Fruit fly (Drosophila melanogaster): ENCODE results near the gene CG13793.
"Not testable (repeated sequence)": the region's sequence is repeated elsewhere in the genome, so short reads cannot be mapped to it uniquely, and the experiment has no call there.

The CG13793 gene

dm6 chr2L:7741437-7741836 lies 22.1 kb upstream of the CG13793 start, which contains the start of gene Acp1:
Gene Acp1 (minus strand): TSS chr2L:7741537.
- TF ChIP-seq sens-2 (GFP tag; IDR thresholded peaks at IDR 0.05): no peak
- no peak for TF ChIP-seq CG17328 (GFP tag; IDR thresholded peaks at IDR 0.05)
- no peak for TF ChIP-seq CG14667 (GFP tag; IDR thresholded peaks at IDR 0.05)
- TF ChIP-seq Bdp1 (GFP tag; optimal IDR thresholded peaks at IDR 0.05): no peak
- TF ChIP-seq onecut (GFP tag; IDR thresholded peaks at IDR 0.05): no peak
- TF ChIP-seq B-H2 (GFP tag; optimal IDR thresholded peaks at IDR 0.05): no peak
- no peak for TF ChIP-seq hb (GFP tag; IDR thresholded peaks at IDR 0.05; ENCODE audit: partially characterized antibody)
- no peak for TF ChIP-seq Dip3 (GFP tag; optimal IDR thresholded peaks at IDR 0.05)

- not testable (repeated sequence) for TF ChIP-seq gt (GFP tag; IDR thresholded peaks at IDR 0.05); CG3726 (GFP tag; IDR thresholded peaks at IDR 0.05); CG42726 (GFP tag; IDR thresholded peaks at IDR 0.05; ENCODE audit: partially characterized antibody)
Observed at dm6 chr2L:7738709-7739108, 19.4 kb upstream of the CG13793 start, which contains the start of gene CG31904. Gene CG31904 (minus strand): TSS chr2L:7738809.

- TF ChIP-seq CG6765 (GFP tag; optimal IDR thresholded peaks at IDR 0.05); Mrtf (GFP tag; IDR thresholded peaks at IDR 0.05); zfh2 (GFP tag; optimal IDR thresholded peaks at IDR 0.05): not testable (repeated sequence)
Observed at dm6 chr2L:7732570-7732969, 13.3 kb upstream of the CG13793 start, which contains the start of gene CG13796. Gene CG13796 (minus strand): TSS chr2L:7732670.

dm6 chr2L:7726268-7726997 lies 7.1 kb upstream of the CG13793 start, which contains the start of gene CG13795:
Gene CG13795 (minus strand): TSS chr2L:7726298.
- TF ChIP-seq CoRest (tag; optimal IDR thresholded peaks at IDR 0.05) (peak; percentile 13), H15 (GFP tag; IDR thresholded peaks at IDR 0.05) (no peak), cad (GFP tag; optimal IDR thresholded peaks at IDR 0.05) (no peak), mld (GFP tag; IDR thresholded peaks at IDR 0.05; ENCODE audit: partially characterized antibody) (no peak), CG4707 (GFP tag; optimal IDR thresholded peaks at IDR 0.05) (no peak), gem (tag; optimal IDR thresholded peaks at IDR 0.05) (peak; percentile 38), CG12391 (tag; optimal IDR thresholded peaks at IDR 0.05) (no peak), Dp (GFP tag; optimal IDR thresholded peaks at IDR 0.05) (no peak), BEAF-32 (GFP tag; optimal IDR thresholded peaks at IDR 0.05) (no peak), sc (optimal IDR thresholded peaks at IDR 0.05) (no peak), sc (GFP tag; optimal IDR thresholded peaks at IDR 0.05) (no peak), Ets65A (GFP tag) (peak; percentile 15), vvl (GFP tag; IDR thresholded peaks at IDR 0.05) (no peak), YL-1 (GFP tag; optimal IDR thresholded peaks at IDR 0.05) (no peak), CG15073 (GFP tag; optimal IDR thresholded peaks at IDR 0.05) (no peak), pzg (GFP tag; optimal IDR thresholded peaks at IDR 0.05) (no peak), Gsc (GFP tag; IDR thresholded peaks at IDR 0.05) (no peak), CG13424 (tag; optimal IDR thresholded peaks at IDR 0.05) (no peak), CG18262 (tag; optimal IDR thresholded peaks at IDR 0.05) (no peak), CG18476 (GFP tag; optimal IDR thresholded peaks at IDR 0.05) (no peak), D19A (tag; optimal IDR thresholded peaks at IDR 0.05) (peak; percentile 93), sd (tag; optimal IDR thresholded peaks at IDR 0.05) (no peak), cwo (GFP tag; optimal IDR thresholded peaks at IDR 0.05) (no peak), slbo (GFP tag; IDR thresholded peaks at IDR 0.05) (no peak)

Measured in whole organism, embryonic.